Fruit fly (Drosophila melanogaster) whole organism, adult: Measurements from ENCODE around the gene Tmtc4.

Experiments used
- CG14711 ChIP-seq: fragments of 200-800 bp; sonication (Bioruptor generic); optimal IDR thresholded peaks from 2 replicates; lab custom pipeline; 2018; ENCODE audit warnings: missing biosample characterization, mild to moderate bottlenecking, missing genetic modification characterization, moderate library complexity
- pad ChIP-seq: fragments of 200-800 bp; sonication (Bioruptor generic); optimal IDR thresholded peaks from 3 replicates; lab custom pipeline; 2017; ENCODE audit warnings: missing biosample characterization, missing genetic modification characterization, mild to moderate bottlenecking, moderate library complexity, missing genetic modification reagents

dm6 chr3R:15366839-15367238 lies 15.8 kb downstream of the Tmtc4 start:
- TF ChIP-seq CG14711 (tag; lab: Kevin White, UChicago) (peak; percentile 70), pad (GFP tag; lab: Kevin White, UChicago) (no peak)
